Worm (Caenorhabditis elegans): Measurements from ENCODE around the gene bbs-5.

DNA sequence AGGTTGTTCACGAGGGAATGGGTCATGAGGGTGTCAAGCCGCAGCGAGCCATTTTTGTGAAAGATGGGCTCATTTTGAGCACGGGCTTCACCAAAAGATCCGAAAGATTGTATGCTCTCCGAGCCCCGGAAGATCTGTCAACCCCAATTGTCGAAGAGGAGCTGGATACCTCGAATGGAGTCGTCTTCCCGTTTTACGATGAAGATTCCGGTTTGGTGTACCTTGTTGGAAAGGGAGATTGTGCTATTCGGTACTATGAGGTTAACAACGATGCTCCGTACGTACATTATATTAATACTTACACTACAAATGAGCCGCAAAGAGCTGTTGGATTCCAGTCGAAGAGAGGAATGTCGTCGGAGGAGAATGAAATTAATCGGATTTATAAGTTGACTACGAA lies 10.5 kb downstream of the bbs-5 start:
- no peak for TF ChIP-seq snpc-4 (tag; optimal IDR thresholded peaks at IDR 0.05)
- TF ChIP-seq ztf-11 (tag; optimal IDR thresholded peaks at IDR 0.05): no peak
